Worm (Caenorhabditis elegans) whole organism, L4/young adult: ENCODE data around the gene C44C11.6.

ENCODE experiments used
- W03F9.2 ChIP-seq: fragments of 150-350 bp; optimal IDR thresholded peaks from 2 replicates; lab custom pipeline; 2014; ENCODE audit warnings: missing biosample characterization, missing genetic modification characterization
- dao-5 ChIP-seq: sonication (generic microtip); optimal IDR thresholded peaks from 2 replicates; lab custom pipeline; 2016; ENCODE audit warnings: missing genotype, missing genetic modification characterization, moderate library complexity, missing compliant biosample characterization
- him-1 ChIP-seq: sonication (generic microtip); optimal IDR thresholded peaks from 2 replicates; lab custom pipeline; 2016; ENCODE audit warnings: missing genotype, missing genetic modification reagents, missing genetic modification characterization, missing compliant biosample characterization

- no peak for TF ChIP-seq him-1 (tag; lab: Kevin White, UChicago)
- TF ChIP-seq W03F9.2: no peak
- TF ChIP-seq dao-5 (tag; lab: Kevin White, UChicago): no peak
Measured at ce11 chrII:12300680-12301079, 43.9 kb upstream of the C44C11.6 start.
